ENCODE assay signal across 2 fruit fly cellular contexts in genomic region chr3R:14709480-14709984, dm6.
TF ChIP-seq lines count a peak whose summit lies in the region.

No protein-coding gene starts in this region.

- TF ChIP-seq CTCF in whole organism, embryonic (GFP tag; optimal IDR thresholded peaks at IDR 0.05; lab: Kevin White, UChicago): no peak

TF ChIP-seq in whole organism, embryonic, 481 proteins besides CTCF, POLR2A, EP300 and RAD21:
- TF ChIP-seq kah (GFP tag; optimal IDR thresholded peaks at IDR 0.05; lab: Kevin White, UChicago) (no peak), HHEX (GFP tag; optimal IDR thresholded peaks at IDR 0.05; lab: Kevin White, UChicago) (peak; percentile 17), sens (GFP tag; lab: Kevin White, UChicago) (peak; percentile 33), seq (GFP tag; IDR thresholded peaks at IDR 0.05; lab: Robert Waterston, UW) (0 out of 2 replicates have a peak, but pooled peaks have one; percentile 7), gce (GFP tag; IDR thresholded peaks at IDR 0.05; lab: Robert Waterston, UW) (no peak), Deaf1 (tag; optimal IDR thresholded peaks at IDR 0.05; lab: Kevin White, UChicago) (peak; percentile 30), Nf-YB (GFP tag; optimal IDR thresholded peaks at IDR 0.05; lab: Kevin White, UChicago) (peak; percentile 73), CG13894 (tag; optimal IDR thresholded peaks at IDR 0.05; lab: Kevin White, UChicago) (peak; percentile 50), sens-2 (GFP tag; IDR thresholded peaks at IDR 0.05; lab: Robert Waterston, UW) (peak; percentile 41), sr (GFP tag; IDR thresholded peaks at IDR 0.05; lab: Robert Waterston, UW) (peak; percentile 93), Med (GFP tag; lab: Kevin White, UChicago) (peak; percentile 29), ci (GFP tag; IDR thresholded peaks at IDR 0.05; lab: Robert Waterston, UW) (0 out of 3 replicates have a peak, but pooled peaks have one; percentile 11), crol (GFP tag; IDR thresholded peaks at IDR 0.05; lab: Robert Waterston, UW) (peak; percentile 68; the same call in 1 of the 2 replicates), Nf-YC (tag; optimal IDR thresholded peaks at IDR 0.05; lab: Kevin White, UChicago) (peak; percentile 64), CG4328 (GFP tag; optimal IDR thresholded peaks at IDR 0.05; lab: Kevin White, UChicago) (no peak), vvl (GFP tag; IDR thresholded peaks at IDR 0.05; lab: Robert Waterston, UW) (0 out of 2 replicates have a peak, but pooled peaks have one; percentile 33), fd96Cb (tag; optimal IDR thresholded peaks at IDR 0.05; lab: Kevin White, UChicago) (no peak), so (GFP tag; IDR thresholded peaks at IDR 0.05; lab: Robert Waterston, UW) (peak; percentile 39; the same call in 1 of the 3 replicates), CG3726 (GFP tag; IDR thresholded peaks at IDR 0.05; lab: Robert Waterston, UW) (no peak)

TF ChIP-seq in whole organism, prepupa, 60 proteins besides CTCF, POLR2A, EP300 and RAD21:
- TF ChIP-seq svp (GFP tag; lab: Kevin White, UChicago): peak; percentile 30
- TF ChIP-seq Sox102F (GFP tag; optimal IDR thresholded peaks at IDR 0.05; lab: Kevin White, UChicago): no peak
